Worm (Caenorhabditis elegans) whole organism, young adult: ENCODE data around the gene elp-1.

Source experiments
- B0019.2 ChIP-seq: fragments of 200-800 bp; sonication (Bioruptor generic); conservative IDR thresholded peaks from 2 replicates; pipeline ENCODE4 v1.3.6; 2022; ENCODE audit warnings: missing genetic modification reagents, missing genetic modification characterization, missing compliant biosample characterization
- B0035.1 ChIP-seq: sonication (generic microtip); optimal IDR thresholded peaks from 2 replicates; lab custom pipeline; 2016; ENCODE audit warnings: missing genetic modification characterization, mild to moderate bottlenecking, missing compliant biosample characterization, missing genotype, missing genetic modification reagents
- C06A6.2 ChIP-seq: fragments of 200-800 bp; sonication (Bioruptor generic); conservative IDR thresholded peaks from 2 replicates; pipeline ENCODE4 v1.3.6; 2022; ENCODE audit warnings: missing genetic modification characterization, missing compliant biosample characterization
- F22D6.2 ChIP-seq: sonication (generic microtip); optimal IDR thresholded peaks from 2 replicates; lab custom pipeline; 2016; ENCODE audit warnings: mild to moderate bottlenecking, missing genetic modification characterization, missing compliant biosample characterization
- F37B4.10 ChIP-seq: fragments of 200-800 bp; sonication (Bioruptor generic); IDR thresholded peaks from 2 replicates; pipeline ENCODE4 v1.3.6; 2022; ENCODE audit warnings: missing genetic modification characterization, missing compliant biosample characterization
- F49E8.2 ChIP-seq: sonication (generic microtip); optimal IDR thresholded peaks from 3 replicates; lab custom pipeline; 2017; ENCODE audit warnings: missing genetic modification characterization, mild to moderate bottlenecking, missing compliant biosample characterization, antibody characterized with exemption, moderate library complexity; ENCODE audit not compliant: insufficient read depth
- K11D2.4 ChIP-seq: fragments of 200-800 bp; sonication (Bioruptor generic); IDR thresholded peaks from 2 replicates; pipeline ENCODE4 v1.3.6; 2022; ENCODE audit warnings: missing genetic modification reagents, missing genetic modification characterization, missing compliant biosample characterization
- K12H6.12 ChIP-seq: fragments of 200-800 bp; sonication (Bioruptor generic); optimal IDR thresholded peaks from 2 replicates; lab custom pipeline; 2018; ENCODE audit warnings: mild to moderate bottlenecking, missing genetic modification characterization, missing compliant biosample characterization
- Y53G8AR.9 ChIP-seq: fragments of 200-800 bp; sonication (Bioruptor generic); conservative IDR thresholded peaks from 2 replicates; pipeline ENCODE4 v1.3.6; 2022; ENCODE audit warnings: missing genetic modification reagents, missing genetic modification characterization, missing compliant biosample characterization
- Y67H2A.10 ChIP-seq: fragments of 200-800 bp; sonication (Bioruptor generic); conservative IDR thresholded peaks from 2 replicates; pipeline ENCODE4 v1.3.6; 2022; ENCODE audit warnings: missing genetic modification reagents, missing genetic modification characterization, missing compliant biosample characterization
- Y95B8A.8 ChIP-seq: fragments of 200-800 bp; sonication (Bioruptor generic); IDR thresholded peaks from 2 replicates; pipeline ENCODE4 v1.3.6; 2022; ENCODE audit warnings: missing genetic modification reagents, missing genetic modification characterization, missing compliant biosample characterization
- akir-1 ChIP-seq: fragments of 200-800 bp; sonication (Bioruptor generic); optimal IDR thresholded peaks from 2 replicates; lab custom pipeline; 2018; ENCODE audit warnings: mild to moderate bottlenecking, missing genetic modification characterization, moderate library complexity, missing compliant biosample characterization
- ama-1 ChIP-seq, 3 experiments: fragments of 150-350 bp in 1 of 3; sonication (generic microtip) in 2 of 3; optimal IDR thresholded peaks; 2 replicates each; lab custom pipeline; 2014 to 2018; ENCODE audit warnings: missing biosample characterization in 2 of 3, missing genetic modification characterization in 2 of 3, missing genetic modification reagents in 2 of 3
- atf-7 ChIP-seq: sonication (generic microtip); optimal IDR thresholded peaks from 2 replicates; lab custom pipeline; 2017; ENCODE audit warnings: mild to moderate bottlenecking, missing genetic modification characterization, missing compliant biosample characterization
- bed-2 ChIP-seq: fragments of 200-800 bp; sonication (Bioruptor generic); IDR thresholded peaks from 2 replicates; pipeline ENCODE4 v1.3.6; 2022; ENCODE audit warnings: missing genetic modification reagents, missing genetic modification characterization, missing compliant biosample characterization
- ccch-3 ChIP-seq: fragments of 200-800 bp; sonication (Bioruptor generic); optimal IDR thresholded peaks from 2 replicates; lab custom pipeline; 2018; ENCODE audit warnings: mild to moderate bottlenecking, missing genetic modification characterization, missing compliant biosample characterization
- ceh-40 ChIP-seq: fragments of 200-800 bp; sonication (Bioruptor generic); IDR thresholded peaks from 2 replicates; pipeline ENCODE4 v1.3.6; 2022; ENCODE audit warnings: missing genetic modification characterization, missing compliant biosample characterization
- ceh-91 ChIP-seq: fragments of 200-800 bp; sonication (Bioruptor generic); IDR thresholded peaks from 2 replicates; pipeline ENCODE4 v1.3.6; 2022; ENCODE audit warnings: missing genetic modification reagents, missing genetic modification characterization, missing compliant biosample characterization
- die-1 ChIP-seq: sonication (generic microtip); optimal IDR thresholded peaks from 2 replicates; lab custom pipeline; 2016; ENCODE audit warnings: missing genotype, mild to moderate bottlenecking, missing genetic modification characterization, missing compliant biosample characterization
- efl-1 ChIP-seq: fragments of 150-350 bp; optimal IDR thresholded peaks from 2 replicates; lab custom pipeline; 2014; ENCODE audit warnings: missing biosample characterization, missing genetic modification reagents, missing genetic modification characterization
- egl-18 ChIP-seq: fragments of 200-800 bp; sonication (Bioruptor generic); IDR thresholded peaks from 2 replicates; pipeline ENCODE4 v1.3.6; 2022; ENCODE audit warnings: missing genetic modification reagents, missing genetic modification characterization, missing compliant biosample characterization
- egl-44 ChIP-seq: fragments of 200-800 bp; sonication (Bioruptor generic); IDR thresholded peaks from 2 replicates; pipeline ENCODE4 v1.3.6; 2022; ENCODE audit warnings: missing genetic modification reagents, missing genetic modification characterization, missing compliant biosample characterization
- egrh-3 ChIP-seq: fragments of 200-800 bp; sonication (Bioruptor generic); IDR thresholded peaks from 2 replicates; pipeline ENCODE4 v1.3.6; 2022; ENCODE audit warnings: missing genetic modification reagents, missing genetic modification characterization, missing compliant biosample characterization
- fkh-3 ChIP-seq: sonication (generic microtip); optimal IDR thresholded peaks from 2 replicates; lab custom pipeline; 2016; ENCODE audit warnings: mild to moderate bottlenecking, missing genetic modification characterization, missing compliant biosample characterization
- hsf-1 ChIP-seq: fragments of 200-800 bp; sonication (Bioruptor generic); IDR thresholded peaks from 2 replicates; pipeline ENCODE4 v1.3.6; 2022; ENCODE audit warnings: missing genetic modification reagents, missing genetic modification characterization, missing compliant biosample characterization
- lag-1 ChIP-seq: fragments of 200-800 bp; sonication (Bioruptor generic); IDR thresholded peaks from 2 replicates; pipeline ENCODE4 v1.3.6; 2022; ENCODE audit warnings: missing genetic modification reagents, missing genetic modification characterization, missing compliant biosample characterization
- let-526 ChIP-seq: fragments of 200-800 bp; sonication (Bioruptor generic); IDR thresholded peaks from 2 replicates; pipeline ENCODE4 v1.3.6; 2022; ENCODE audit warnings: missing genetic modification reagents, missing genetic modification characterization, missing compliant biosample characterization
- lin-40 ChIP-seq: sonication (generic microtip); optimal IDR thresholded peaks from 2 replicates; lab custom pipeline; 2016; ENCODE audit warnings: missing genetic modification characterization, mild to moderate bottlenecking, missing compliant biosample characterization, missing genotype, missing genetic modification reagents
- lsl-1 ChIP-seq: fragments of 200-800 bp; sonication (Bioruptor generic); optimal IDR thresholded peaks from 2 replicates; lab custom pipeline; 2018; ENCODE audit warnings: mild to moderate bottlenecking, missing genetic modification characterization, moderate library complexity, missing compliant biosample characterization
- madf-10 ChIP-seq: sonication (generic microtip); optimal IDR thresholded peaks from 2 replicates; lab custom pipeline; 2016; ENCODE audit warnings: mild to moderate bottlenecking, missing genetic modification characterization, missing compliant biosample characterization
- mes-4 ChIP-seq: sonication (generic microtip); optimal IDR thresholded peaks from 2 replicates; lab custom pipeline; 2016; ENCODE audit warnings: missing genotype, missing genetic modification characterization, missing compliant biosample characterization
- mxl-1 ChIP-seq: sonication (generic microtip); optimal IDR thresholded peaks from 2 replicates; lab custom pipeline; 2016; ENCODE audit warnings: missing genetic modification characterization, missing compliant biosample characterization
- nfya-1 ChIP-seq: sonication (generic microtip); optimal IDR thresholded peaks from 2 replicates; lab custom pipeline; 2017; ENCODE audit warnings: antibody characterized with exemption, missing compliant biosample characterization, missing genetic modification characterization, borderline replicate concordance; ENCODE audit not compliant: insufficient read depth
- nfyb-1 ChIP-seq: fragments of 200-800 bp; sonication (Bioruptor generic); IDR thresholded peaks from 2 replicates; pipeline ENCODE4 v1.3.6; 2022; ENCODE audit warnings: missing genetic modification reagents, missing genetic modification characterization, missing compliant biosample characterization
- nhr-90 ChIP-seq: sonication (generic microtip); optimal IDR thresholded peaks from 2 replicates; lab custom pipeline; 2016; ENCODE audit warnings: missing genotype, mild to moderate bottlenecking, missing genetic modification characterization, missing compliant biosample characterization
- sdz-38 ChIP-seq: sonication (generic microtip); optimal IDR thresholded peaks from 2 replicates; lab custom pipeline; 2016; ENCODE audit warnings: missing genotype, missing genetic modification characterization, missing compliant biosample characterization
- sea-2 ChIP-seq: fragments of 200-800 bp; sonication (Bioruptor generic); IDR thresholded peaks from 2 replicates; pipeline ENCODE4 v1.3.6; 2022; ENCODE audit warnings: missing genetic modification characterization, missing compliant biosample characterization
- snpc-3.4 ChIP-seq: sonication (generic microtip); optimal IDR thresholded peaks from 2 replicates; lab custom pipeline; 2017; ENCODE audit warnings: missing genetic modification characterization, mild to moderate bottlenecking, missing compliant biosample characterization, antibody characterized with exemption, moderate library complexity, missing genotype, missing genetic modification reagents
- somi-1 ChIP-seq: fragments of 200-800 bp; sonication (Bioruptor generic); optimal IDR thresholded peaks from 2 replicates; lab custom pipeline; 2018; ENCODE audit warnings: mild to moderate bottlenecking, missing genetic modification characterization, missing compliant biosample characterization
- tlf-1 ChIP-seq: fragments of 200-800 bp; sonication (Bioruptor generic); optimal IDR thresholded peaks from 2 replicates; lab custom pipeline; 2018; ENCODE audit warnings: mild to moderate bottlenecking, missing genetic modification characterization, missing compliant biosample characterization
- unc-130 ChIP-seq: sonication (generic microtip); optimal IDR thresholded peaks from 2 replicates; lab custom pipeline; 2016; ENCODE audit warnings: missing genetic modification reagents, missing genetic modification characterization, missing compliant biosample characterization
- unc-62 ChIP-seq: fragments of 150-350 bp; optimal IDR thresholded peaks from 2 replicates; lab custom pipeline; 2014; ENCODE audit warnings: missing biosample characterization, missing genetic modification reagents, missing genetic modification characterization
- xnd-1 ChIP-seq: sonication (generic microtip); optimal IDR thresholded peaks from 2 replicates; lab custom pipeline; 2016; ENCODE audit warnings: missing genotype, missing genetic modification reagents, missing genetic modification characterization, missing compliant biosample characterization
- zim-3 ChIP-seq: sonication (generic microtip); optimal IDR thresholded peaks from 2 replicates; lab custom pipeline; 2017; ENCODE audit warnings: mild to moderate bottlenecking, missing genetic modification characterization, moderate library complexity, missing compliant biosample characterization
- ztf-22 ChIP-seq: fragments of 200-800 bp; sonication (Bioruptor generic); optimal IDR thresholded peaks from 2 replicates; lab custom pipeline; 2018; ENCODE audit warnings: mild to moderate bottlenecking, missing genetic modification characterization, moderate library complexity, missing compliant biosample characterization
- ztf-25 ChIP-seq: fragments of 200-800 bp; sonication (Bioruptor generic); IDR thresholded peaks from 2 replicates; pipeline ENCODE4 v1.3.6; 2022; ENCODE audit warnings: missing genetic modification reagents, missing genetic modification characterization, missing compliant biosample characterization
- ztf-28 ChIP-seq: fragments of 200-800 bp; sonication (Bioruptor generic); IDR thresholded peaks from 2 replicates; pipeline ENCODE4 v1.3.6; 2022; ENCODE audit warnings: missing genetic modification reagents, missing genetic modification characterization, missing compliant biosample characterization

The elp-1 gene

DNA sequence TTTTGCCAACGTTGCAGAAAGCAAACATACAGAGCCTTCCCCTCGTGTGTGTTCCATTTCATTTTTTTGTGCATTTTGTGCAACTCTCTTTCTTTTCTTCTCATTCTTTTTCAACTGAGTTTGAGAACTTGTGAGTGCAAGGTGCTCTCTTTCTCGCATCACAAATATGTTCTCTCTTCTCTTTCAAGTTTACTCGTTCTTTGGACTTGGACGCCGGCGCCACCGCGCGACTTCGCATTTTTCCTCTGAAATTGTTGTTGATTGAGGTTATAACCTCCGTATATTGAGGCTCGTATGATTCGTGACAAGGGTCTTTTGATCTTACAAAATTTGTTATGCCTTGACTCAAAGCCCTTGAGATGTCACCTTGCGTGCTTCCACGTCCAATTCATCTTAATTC lies 6.8 kb upstream of the elp-1 start (continued):
- no peak for TF ChIP-seq egrh-3 (GFP tag; lab: Robert Waterston, UW)
- no peak for TF ChIP-seq bed-2 (GFP tag; lab: Robert Waterston, UW)
- TF ChIP-seq ama-1 (optimal IDR thresholded peaks at IDR 0.05; lab: Kevin White, UChicago), result peak; percentile 60
- TF ChIP-seq ama-1 (GFP tag; optimal IDR thresholded peaks at IDR 0.05; lab: Kevin White, UChicago), result no peak
- TF ChIP-seq K11D2.4 (GFP tag; lab: Robert Waterston, UW), result peak; percentile 61; the same call in 1 of the 2 replicates
- peak; percentile 58 for TF ChIP-seq lin-40 (tag; lab: Kevin White, UChicago)
- TF ChIP-seq Y67H2A.10, result no peak
- no peak for TF ChIP-seq B0019.2
- no peak for TF ChIP-seq sea-2 (GFP tag; lab: Robert Waterston, UW)
- no peak for TF ChIP-seq somi-1 (GFP tag; lab: Kevin White, UChicago)
- TF ChIP-seq ztf-25, result no peak
- TF ChIP-seq F37B4.10, result no peak
- no peak for TF ChIP-seq nfya-1 (tag; lab: Kevin White, UChicago)
- no peak for TF ChIP-seq lsl-1
- no peak for TF ChIP-seq mxl-1 (tag; lab: Kevin White, UChicago)
- TF ChIP-seq ceh-40 (GFP tag; lab: Robert Waterston, UW), result no peak
- TF ChIP-seq lag-1 (GFP tag; lab: Robert Waterston, UW), result no peak
- TF ChIP-seq sdz-38 (tag; lab: Kevin White, UChicago), result no peak
- peak; percentile 65; the same call in 1 of the 2 replicates for TF ChIP-seq nfyb-1 (GFP tag; lab: Robert Waterston, UW)
- TF ChIP-seq fkh-3, result no peak
- no peak for TF ChIP-seq C06A6.2 (GFP tag; lab: Robert Waterston, UW)
- TF ChIP-seq B0035.1 (tag; lab: Kevin White, UChicago), result no peak
- TF ChIP-seq atf-7, result no peak
- no peak for TF ChIP-seq ztf-28 (GFP tag; lab: Robert Waterston, UW)
- TF ChIP-seq nhr-90 (tag; lab: Kevin White, UChicago), result peak; percentile 17
- no peak for TF ChIP-seq efl-1 (GFP tag; lab: Kevin White, UChicago)
- TF ChIP-seq K12H6.12 (tag; lab: Kevin White, UChicago), result peak; percentile 21
- peak; percentile 70; the same call in 1 of the 2 replicates for TF ChIP-seq Y53G8AR.9 (GFP tag; lab: Robert Waterston, UW)
- no peak for TF ChIP-seq unc-62
- no peak for TF ChIP-seq F22D6.2
- TF ChIP-seq ccch-3 (GFP tag; lab: Kevin White, UChicago), result no peak
- no peak for TF ChIP-seq die-1 (tag; lab: Kevin White, UChicago)
- TF ChIP-seq akir-1 (GFP tag; lab: Kevin White, UChicago), result no peak
- TF ChIP-seq tlf-1 (GFP tag; lab: Kevin White, UChicago), result no peak
- no peak for TF ChIP-seq ceh-91 (GFP tag; lab: Robert Waterston, UW)
- no peak for TF ChIP-seq let-526 (GFP tag; lab: Robert Waterston, UW)
- no peak for TF ChIP-seq F49E8.2 (tag; lab: Kevin White, UChicago)
- TF ChIP-seq mes-4 (tag; lab: Kevin White, UChicago), result no peak
- TF ChIP-seq Y95B8A.8 (GFP tag; lab: Robert Waterston, UW), result no peak
- no peak for TF ChIP-seq unc-130 (GFP tag; lab: Kevin White, UChicago)

DNA sequence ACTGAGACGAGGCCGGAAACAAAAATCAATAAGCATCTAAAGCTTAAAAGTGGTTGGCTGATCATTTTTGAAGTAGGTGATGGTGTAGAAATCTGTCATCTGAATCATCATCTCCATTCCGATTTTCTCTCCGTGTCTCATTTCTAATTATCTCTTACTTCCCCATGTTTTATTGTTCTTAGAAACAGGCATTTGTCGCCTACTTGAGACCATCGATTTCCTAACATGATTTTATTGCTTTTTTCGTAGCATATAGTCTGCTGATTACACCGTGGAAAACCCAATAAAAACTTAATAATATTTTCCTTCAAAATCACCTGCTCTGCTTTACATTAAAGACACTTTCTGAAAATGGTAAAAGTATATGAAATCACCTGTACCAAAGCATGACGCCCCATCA lies 5.3 kb upstream of the elp-1 start, which contains the start of gene F38A6.4:
Gene F38A6.4, minus strand, starts transcription at position 101 of the 400 bp plus-strand sequence.
- no peak for TF ChIP-seq madf-10 (tag; lab: Kevin White, UChicago)
- TF ChIP-seq snpc-3.4, result no peak
- TF ChIP-seq efl-1 (GFP tag; lab: Kevin White, UChicago), result no peak
- TF ChIP-seq egl-44 (GFP tag; lab: Robert Waterston, UW), result no peak
- no peak for TF ChIP-seq zim-3
- no peak for TF ChIP-seq egrh-3 (GFP tag; lab: Robert Waterston, UW)
- no peak for TF ChIP-seq Y95B8A.8 (GFP tag; lab: Robert Waterston, UW)
- no peak for TF ChIP-seq hsf-1 (GFP tag; lab: Robert Waterston, UW)
- TF ChIP-seq egl-18 (GFP tag; lab: Robert Waterston, UW), result no peak
- no peak for TF ChIP-seq xnd-1
- TF ChIP-seq ztf-22 (GFP tag; lab: Kevin White, UChicago), result no peak
